Fruit fly (Drosophila melanogaster) whole organism, embryonic: Measurements from ENCODE around the gene chif.

Experiments
- Antp ChIP-seq: fragments of 200-800 bp; sonication (Bioruptor generic); optimal IDR thresholded peaks from 3 replicates; lab custom pipeline; 2016; ENCODE audit warnings: missing biosample characterization, missing genetic modification characterization
- C15 ChIP-seq: fragments of 200-800 bp; sonication (Bioruptor generic); IDR thresholded peaks from 3 replicates; pipeline ENCODE4 v1.3.6; 2022; ENCODE audit warnings: missing biosample characterization, missing genetic modification characterization
- CG10366 ChIP-seq: fragments of 200-800 bp; sonication (Bioruptor generic); IDR thresholded peaks from 2 replicates; pipeline ENCODE4 v1.3.6; 2022; ENCODE audit warnings: missing biosample characterization, missing genetic modification characterization
- CG10543 ChIP-seq: fragments of 200-800 bp; sonication (Bioruptor generic); optimal IDR thresholded peaks from 3 replicates; lab custom pipeline; 2017; ENCODE audit warnings: missing biosample characterization, mild to moderate bottlenecking, missing genetic modification characterization, moderate library complexity
- CG11723 ChIP-seq: fragments of 200-800 bp; sonication (Bioruptor generic); optimal IDR thresholded peaks from 2 replicates; lab custom pipeline; 2017; ENCODE audit warnings: missing biosample characterization, mild to moderate bottlenecking, missing genetic modification characterization
- CG1233 ChIP-seq: fragments of 200-800 bp; sonication (Bioruptor generic); optimal IDR thresholded peaks from 4 replicates; lab custom pipeline; 2018; ENCODE audit warnings: missing biosample characterization, mild to moderate bottlenecking, missing genetic modification characterization
- CG12391 ChIP-seq: fragments of 200-800 bp; sonication (Bioruptor generic); optimal IDR thresholded peaks from 3 replicates; lab custom pipeline; 2018; ENCODE audit warnings: missing biosample characterization, mild to moderate bottlenecking, missing genetic modification characterization, moderate library complexity
- CG13123 ChIP-seq: fragments of 200-800 bp; sonication (Bioruptor generic); optimal IDR thresholded peaks from 2 replicates; lab custom pipeline; 2016; ENCODE audit warnings: missing biosample characterization, missing genetic modification characterization
- CG13624 ChIP-seq: fragments of 200-800 bp; sonication (Bioruptor generic); optimal IDR thresholded peaks from 2 replicates; lab custom pipeline; 2016; ENCODE audit warnings: missing biosample characterization, missing genetic modification characterization
- CG13894 ChIP-seq: fragments of 200-800 bp; sonication (Bioruptor generic); optimal IDR thresholded peaks from 3 replicates; lab custom pipeline; 2018; ENCODE audit warnings: missing biosample characterization, mild to moderate bottlenecking, missing genetic modification characterization, moderate library complexity
- CG14050 ChIP-seq: fragments of 200-800 bp; sonication (Bioruptor generic); IDR thresholded peaks from 3 replicates; pipeline ENCODE4 v1.3.6; 2022; ENCODE audit warnings: missing biosample characterization, missing genetic modification characterization
- CG15514 ChIP-seq: fragments of 200-800 bp; sonication (Bioruptor generic); optimal IDR thresholded peaks from 3 replicates; lab custom pipeline; 2017; ENCODE audit warnings: missing biosample characterization, missing genetic modification characterization, mild to moderate bottlenecking, moderate library complexity, missing genetic modification reagents
- CG16863 ChIP-seq: fragments of 200-800 bp; sonication (Bioruptor generic); optimal IDR thresholded peaks from 3 replicates; lab custom pipeline; 2016; ENCODE audit warnings: missing biosample characterization, missing genetic modification characterization
- CG17186 ChIP-seq: fragments of 200-800 bp; sonication (Bioruptor generic); optimal IDR thresholded peaks from 3 replicates; lab custom pipeline; 2017; ENCODE audit warnings: missing biosample characterization, missing genetic modification reagents, missing genetic modification characterization
- CG17612 ChIP-seq: fragments of 200-800 bp; sonication (Bioruptor generic); IDR thresholded peaks from 2 replicates; pipeline ENCODE4 v1.3.6; 2022; ENCODE audit warnings: missing biosample characterization, missing genetic modification characterization
- CG17802 ChIP-seq: fragments of 200-800 bp; sonication (Bioruptor generic); optimal IDR thresholded peaks from 2 replicates; lab custom pipeline; 2018; ENCODE audit warnings: missing biosample characterization, mild to moderate bottlenecking, missing genetic modification characterization, moderate library complexity
- CG2116 ChIP-seq: fragments of 200-800 bp; sonication (Bioruptor generic); optimal IDR thresholded peaks from 3 replicates; lab custom pipeline; 2018; ENCODE audit warnings: missing biosample characterization, mild to moderate bottlenecking, missing genetic modification characterization
- CG2712 ChIP-seq: fragments of 200-800 bp; optimal IDR thresholded peaks from 3 replicates; lab custom pipeline; 2019; ENCODE audit warnings: missing biosample characterization, mild to moderate bottlenecking, missing genetic modification characterization, moderate library complexity
- CG3847 ChIP-seq: fragments of 200-800 bp; sonication (Bioruptor generic); IDR thresholded peaks from 2 replicates; pipeline ENCODE4 v1.3.6; 2022; ENCODE audit warnings: missing biosample characterization, missing genetic modification characterization
- CG6791 ChIP-seq: fragments of 200-800 bp; sonication (Bioruptor generic); IDR thresholded peaks from 3 replicates; pipeline ENCODE4 v1.3.6; 2022; ENCODE audit warnings: missing biosample characterization, missing genetic modification characterization; ENCODE audit not compliant: partially characterized antibody
- CG8388 ChIP-seq: fragments of 200-800 bp; sonication (Bioruptor generic); optimal IDR thresholded peaks from 2 replicates; lab custom pipeline; 2019; ENCODE audit warnings: missing biosample characterization, mild to moderate bottlenecking, missing genetic modification characterization, moderate library complexity
- CG8924 ChIP-seq: fragments of 200-800 bp; optimal IDR thresholded peaks from 3 replicates; lab custom pipeline; 2019; ENCODE audit warnings: missing biosample characterization, mild to moderate bottlenecking, missing genetic modification characterization, moderate library complexity
- CG9437 ChIP-seq: fragments of 200-800 bp; sonication (Bioruptor generic); optimal IDR thresholded peaks from 2 replicates; lab custom pipeline; 2018; ENCODE audit warnings: missing biosample characterization, mild to moderate bottlenecking, missing genetic modification characterization
- CG9817 ChIP-seq: fragments of 200-800 bp; sonication (Bioruptor generic); optimal IDR thresholded peaks from 2 replicates; lab custom pipeline; 2018; ENCODE audit warnings: missing biosample characterization, mild to moderate bottlenecking, missing genetic modification characterization, moderate library complexity
- CG9932 ChIP-seq: fragments of 200-800 bp; sonication (Bioruptor generic); IDR thresholded peaks from 2 replicates; pipeline ENCODE4 v1.3.6; 2022; ENCODE audit warnings: missing biosample characterization, missing genetic modification characterization
- D19B ChIP-seq: fragments of 200-800 bp; sonication (Bioruptor generic); optimal IDR thresholded peaks from 2 replicates; lab custom pipeline; 2017; ENCODE audit warnings: missing biosample characterization, mild to moderate bottlenecking, missing genetic modification characterization
- Gsc ChIP-seq: fragments of 200-800 bp; sonication (Bioruptor generic); IDR thresholded peaks from 2 replicates; pipeline ENCODE4 v1.3.6; 2022; ENCODE audit warnings: missing biosample characterization, missing genetic modification characterization
- H15 ChIP-seq: fragments of 200-800 bp; sonication (Bioruptor generic); IDR thresholded peaks from 3 replicates; pipeline ENCODE4 v1.3.6; 2022; ENCODE audit warnings: missing biosample characterization, missing genetic modification characterization
- HHEX ChIP-seq: fragments of 200-800 bp; sonication (Bioruptor generic); optimal IDR thresholded peaks from 3 replicates; lab custom pipeline; 2017; ENCODE audit warnings: missing biosample characterization, mild to moderate bottlenecking, missing genetic modification characterization, missing genetic modification reagents
- Myb ChIP-seq: fragments of 200-800 bp; sonication (Bioruptor generic); optimal IDR thresholded peaks from 2 replicates; lab custom pipeline; 2016; ENCODE audit warnings: missing biosample characterization, missing genetic modification characterization
- Nf-YC ChIP-seq: fragments of 200-800 bp; optimal IDR thresholded peaks from 3 replicates; lab custom pipeline; 2019; ENCODE audit warnings: missing biosample characterization, mild to moderate bottlenecking, missing genetic modification characterization, moderate library complexity
- Poxn ChIP-seq: fragments of 200-800 bp; sonication (Bioruptor generic); IDR thresholded peaks from 2 replicates; pipeline ENCODE4 v1.3.6; 2022; ENCODE audit warnings: missing biosample characterization, missing genetic modification characterization
- Six4 ChIP-seq: fragments of 200-800 bp; sonication (Bioruptor generic); optimal IDR thresholded peaks from 2 replicates; lab custom pipeline; 2016; ENCODE audit warnings: missing biosample characterization, missing genetic modification characterization
- Stat92E ChIP-seq, 3 experiments: fragments of >200 bp in 2 of 3; fragments of 200-800 bp in 1 of 3; sonication (Bioruptor generic) in 1 of 3; optimal IDR thresholded peaks; 2 replicates each; lab custom pipeline; 2017 to 2019; ENCODE audit warnings: missing biosample characterization in 3 of 3, missing genetic modification characterization in 3 of 3, mild to moderate bottlenecking in 1 of 3, moderate library complexity in 1 of 3
- Xrp1 ChIP-seq: fragments of 200-800 bp; sonication (Bioruptor generic); IDR thresholded peaks from 2 replicates; pipeline ENCODE4 v1.3.6; 2022; ENCODE audit warnings: missing biosample characterization, missing genetic modification characterization
- amos ChIP-seq: fragments of 200-800 bp; sonication (Bioruptor generic); IDR thresholded peaks from 2 replicates; pipeline ENCODE4 v1.3.6; 2022; ENCODE audit warnings: missing biosample characterization, missing genetic modification characterization; ENCODE audit not compliant: partially characterized antibody
- cad ChIP-seq: fragments of >200 bp; optimal IDR thresholded peaks from 2 replicates; lab custom pipeline; 2017; ENCODE audit warnings: missing biosample characterization, missing genetic modification characterization
- chm ChIP-seq: fragments of 200-800 bp; sonication (Bioruptor generic); IDR thresholded peaks from 2 replicates; pipeline ENCODE4 v1.3.6; 2022; ENCODE audit warnings: missing biosample characterization, missing genetic modification characterization
- gro ChIP-seq: fragments of 200-800 bp; sonication (Bioruptor generic); optimal IDR thresholded peaks from 2 replicates; lab custom pipeline; 2016; ENCODE audit warnings: missing biosample characterization, missing genetic modification characterization
- kah ChIP-seq: fragments of 200-800 bp; sonication (Bioruptor generic); optimal IDR thresholded peaks from 2 replicates; lab custom pipeline; 2018; ENCODE audit warnings: missing biosample characterization, mild to moderate bottlenecking, missing genetic modification characterization
- kay ChIP-seq: fragments of 200-800 bp; sonication (Bioruptor generic); optimal IDR thresholded peaks from 2 replicates; lab custom pipeline; 2016; ENCODE audit warnings: missing biosample characterization, missing genetic modification characterization
- pan ChIP-seq, 4 experiments: fragments of >200 bp in 3 of 4; fragments of 200-800 bp in 1 of 4; sonication (Bioruptor generic) in 1 of 4; optimal IDR thresholded peaks in 3 of 4; IDR thresholded peaks in 1 of 4; 2 replicates each; pipeline versions ENCODE4 v1.3.6 to Lab custom; 2017 to 2022; ENCODE audit warnings: missing biosample characterization in 2 of 4, missing genetic modification characterization in 2 of 4, mixed read lengths in 1 of 4
- ranshi ChIP-seq: fragments of 200-800 bp; sonication (Bioruptor generic); IDR thresholded peaks from 2 replicates; pipeline ENCODE4 v1.3.6; 2022; ENCODE audit warnings: missing biosample characterization, missing genetic modification characterization
- sens ChIP-seq: fragments of 200-800 bp; sonication (Bioruptor generic); peaks from one replicate; lab custom pipeline; 2016; ENCODE audit warnings: missing biosample characterization, missing genetic modification characterization
- sens-2 ChIP-seq: fragments of 200-800 bp; sonication (Bioruptor generic); IDR thresholded peaks from 2 replicates; pipeline ENCODE4 v1.3.6; 2022; ENCODE audit warnings: missing biosample characterization, missing genetic modification characterization
- tap ChIP-seq: fragments of 200-800 bp; optimal IDR thresholded peaks from 3 replicates; lab custom pipeline; 2019; ENCODE audit warnings: missing biosample characterization, mild to moderate bottlenecking, missing genetic modification characterization, moderate library complexity
- tio ChIP-seq: fragments of 200-800 bp; sonication (Bioruptor generic); optimal IDR thresholded peaks from 2 replicates; lab custom pipeline; 2017; ENCODE audit warnings: missing biosample characterization, missing genetic modification characterization, inconsistent platforms
- wdn ChIP-seq: fragments of 200-800 bp; sonication (Bioruptor generic); IDR thresholded peaks from 2 replicates; pipeline ENCODE4 v1.3.6; 2022; ENCODE audit warnings: missing biosample characterization, missing genetic modification characterization
- zen2 ChIP-seq: fragments of 200-800 bp; sonication (Bioruptor generic); IDR thresholded peaks from 3 replicates; pipeline ENCODE4 v1.3.6; 2022; ENCODE audit warnings: missing biosample characterization, missing genetic modification characterization; ENCODE audit not compliant: partially characterized antibody

chif gene

dm6 chr2L:16356249-16357025 is 4.0 kb upstream of the chif start, which contains the start of gene CaBP1:
Gene CaBP1, minus strand, starts transcription at chr2L:16356735.
- TF ChIP-seq CG2116 (GFP tag; lab: Kevin White, UChicago), result peak; percentile 80
- no peak for TF ChIP-seq CG10543
- peak; percentile 5 for TF ChIP-seq CG2712 (tag; lab: Kevin White, UChicago)
- no peak for TF ChIP-seq CG9817 (tag; lab: Kevin White, UChicago)
- peak; percentile 93 for TF ChIP-seq amos (GFP tag; lab: Robert Waterston, UW)
- TF ChIP-seq CG13624 (GFP tag; lab: Kevin White, UChicago), result no peak
- TF ChIP-seq zen2 (GFP tag; lab: Robert Waterston, UW), result peak; percentile 93; the same call in 2 of the 3 replicates
- no peak for TF ChIP-seq CG9932
- no peak for TF ChIP-seq cad (GFP tag; lab: Kevin White, UChicago)
- TF ChIP-seq CG17186 (GFP tag; lab: Kevin White, UChicago), result no peak
- no peak for TF ChIP-seq Antp (GFP tag; lab: Kevin White, UChicago)
- no peak for TF ChIP-seq Myb (GFP tag; lab: Kevin White, UChicago)
- TF ChIP-seq kah, result no peak
- TF ChIP-seq Nf-YC (tag; lab: Kevin White, UChicago), result peak; percentile 24
- no peak for TF ChIP-seq CG8388
- no peak for TF ChIP-seq CG13894 (tag; lab: Kevin White, UChicago)
- TF ChIP-seq Six4 (GFP tag; lab: Kevin White, UChicago), result no peak
- peak; percentile 85 for TF ChIP-seq sens
- no peak for TF ChIP-seq CG14050 (GFP tag; lab: Robert Waterston, UW)
- no peak for TF ChIP-seq CG17802 (tag; lab: Kevin White, UChicago)
- TF ChIP-seq CG11723 (GFP tag; lab: Kevin White, UChicago), result no peak
- peak in 1 of 3 experiments; percentile 58 for TF ChIP-seq Stat92E (GFP tag; optimal IDR thresholded peaks at IDR 0.05; lab: Kevin White, UChicago)
- TF ChIP-seq gro, result no peak
- TF ChIP-seq CG6791 (GFP tag; lab: Robert Waterston, UW), result peak; percentile 89
- TF ChIP-seq CG16863 (GFP tag; lab: Kevin White, UChicago), result no peak
- TF ChIP-seq chm, result no peak
- TF ChIP-seq Poxn (GFP tag; lab: Robert Waterston, UW), result no peak
- TF ChIP-seq D19B (GFP tag; lab: Kevin White, UChicago), result no peak
- TF ChIP-seq CG15514 (GFP tag; lab: Kevin White, UChicago), result peak; percentile 37
- TF ChIP-seq CG9437, result no peak
- no peak for TF ChIP-seq tio (GFP tag; lab: Kevin White, UChicago)
- TF ChIP-seq CG10366 (GFP tag; lab: Robert Waterston, UW), result no peak
- no peak for TF ChIP-seq Gsc (GFP tag; lab: Robert Waterston, UW)
- TF ChIP-seq CG12391 (tag; lab: Kevin White, UChicago), result no peak
- TF ChIP-seq Xrp1 (GFP tag; lab: Robert Waterston, UW), result no peak
- TF ChIP-seq CG13123 (GFP tag; lab: Kevin White, UChicago), result no peak
- TF ChIP-seq CG3847, result peak; percentile 39
- no peak for TF ChIP-seq sens-2 (GFP tag; lab: Robert Waterston, UW)
- TF ChIP-seq CG1233 (GFP tag; lab: Kevin White, UChicago), result no peak
- TF ChIP-seq kay (GFP tag; lab: Kevin White, UChicago), result no peak
- TF ChIP-seq C15 (GFP tag; lab: Robert Waterston, UW), result no peak
- TF ChIP-seq tap (tag; lab: Kevin White, UChicago), result no peak
- TF ChIP-seq CG8924 (tag; lab: Kevin White, UChicago), result peak; percentile 54
- no peak for TF ChIP-seq CG17612 (GFP tag; lab: Robert Waterston, UW)
- no peak for TF ChIP-seq HHEX (GFP tag; lab: Kevin White, UChicago)
- no peak for TF ChIP-seq wdn (GFP tag; lab: Robert Waterston, UW)
- TF ChIP-seq H15 (GFP tag; lab: Robert Waterston, UW), result no peak
- TF ChIP-seq pan (optimal IDR thresholded peaks at IDR 0.05; lab: Kevin White, UChicago), result no peak
- no peak for TF ChIP-seq pan (GFP tag; optimal IDR thresholded peaks at IDR 0.05 in 1 of 2, IDR thresholded peaks at IDR 0.05 in 1 of 2)
- no peak for TF ChIP-seq ranshi (GFP tag; lab: Robert Waterston, UW)
